Fruit fly (Drosophila melanogaster): ENCODE data around the gene Son.

- TF ChIP-seq Sp1 (GFP tag; optimal IDR thresholded peaks at IDR 0.05) (no peak), Myc (optimal IDR thresholded peaks at IDR 0.05) (no peak)
Measured at dm6 chr3R:9546808-9547381, 30.9 kb upstream of the Son start.
